Fruit fly (Drosophila melanogaster) whole organism, pupa: ENCODE data around the gene Lip2.

Source experiments
- CG10348 ChIP-seq: fragments of 200-800 bp; sonication (Bioruptor generic); IDR thresholded peaks from 2 replicates; pipeline ENCODE4 v1.3.6; 2022; ENCODE audit warnings: missing biosample characterization, missing genetic modification characterization
- CG12605 ChIP-seq: fragments of 200-800 bp; sonication (Bioruptor generic); IDR thresholded peaks from 2 replicates; pipeline ENCODE4 v1.3.6; 2022; ENCODE audit warnings: missing biosample characterization, missing genetic modification characterization
- CG13204 ChIP-seq: fragments of 200-800 bp; sonication (Bioruptor generic); optimal IDR thresholded peaks from 2 replicates; lab custom pipeline; 2018; ENCODE audit warnings: missing biosample characterization, mild to moderate bottlenecking, missing genetic modification characterization, moderate library complexity
- CG14655 ChIP-seq: fragments of 200-800 bp; sonication (Bioruptor generic); optimal IDR thresholded peaks from 3 replicates; lab custom pipeline; 2017; ENCODE audit warnings: mild to moderate bottlenecking, missing biosample characterization, missing genetic modification reagents, missing genetic modification characterization
- CG15710 ChIP-seq: fragments of 200-800 bp; sonication (Bioruptor generic); optimal IDR thresholded peaks from 2 replicates; lab custom pipeline; 2018; ENCODE audit warnings: missing biosample characterization, mild to moderate bottlenecking, missing genetic modification characterization, moderate library complexity
- CG17806 ChIP-seq: fragments of 200-800 bp; sonication (Bioruptor generic); optimal IDR thresholded peaks from 2 replicates; lab custom pipeline; 2018; ENCODE audit warnings: missing biosample characterization, mild to moderate bottlenecking, missing genetic modification characterization, moderate library complexity
- CG32121 ChIP-seq: fragments of 200-800 bp; sonication (Bioruptor generic); IDR thresholded peaks from 2 replicates; pipeline ENCODE4 v1.3.6; 2022; ENCODE audit warnings: missing biosample characterization, missing genetic modification characterization
- CG34367 ChIP-seq: fragments of 200-800 bp; sonication (Bioruptor generic); optimal IDR thresholded peaks from 2 replicates; lab custom pipeline; 2018; ENCODE audit warnings: missing biosample characterization, mild to moderate bottlenecking, missing genetic modification characterization
- CG4496 ChIP-seq: fragments of 200-800 bp; sonication (Bioruptor generic); IDR thresholded peaks from 3 replicates; pipeline ENCODE4 v1.3.6; 2022; ENCODE audit warnings: missing biosample characterization, missing genetic modification characterization
- CG8159 ChIP-seq: fragments of 200-800 bp; sonication (Bioruptor generic); optimal IDR thresholded peaks from 3 replicates; lab custom pipeline; 2018; ENCODE audit warnings: missing biosample characterization, mild to moderate bottlenecking, missing genetic modification characterization, moderate library complexity
- CG8301 ChIP-seq: fragments of 200-800 bp; sonication (Bioruptor generic); optimal IDR thresholded peaks from 2 replicates; lab custom pipeline; 2018; ENCODE audit warnings: missing biosample characterization, mild to moderate bottlenecking, missing genetic modification characterization
- CG9948 ChIP-seq: fragments of 200-800 bp; sonication (Bioruptor generic); optimal IDR thresholded peaks from 2 replicates; lab custom pipeline; 2018; ENCODE audit warnings: missing biosample characterization, mild to moderate bottlenecking, missing genetic modification characterization, moderate library complexity
- D1 ChIP-seq: fragments of 200-800 bp; sonication (Bioruptor generic); optimal IDR thresholded peaks from 2 replicates; lab custom pipeline; 2018; ENCODE audit warnings: missing biosample characterization, mild to moderate bottlenecking, missing genetic modification characterization, moderate library complexity
- EcR ChIP-seq: fragments of 200-800 bp; sonication (Bioruptor generic); optimal IDR thresholded peaks from 3 replicates; lab custom pipeline; 2019; ENCODE audit warnings: missing biosample characterization, missing genetic modification characterization, mild to moderate bottlenecking, moderate library complexity, missing genetic modification reagents
- Ets98B ChIP-seq: fragments of 200-800 bp; sonication (Bioruptor generic); IDR thresholded peaks from 2 replicates; pipeline ENCODE4 v1.3.6; 2022; ENCODE audit warnings: missing biosample characterization, missing genetic modification characterization
- Pif1A ChIP-seq: fragments of 200-800 bp; sonication (Bioruptor generic); optimal IDR thresholded peaks from 3 replicates; lab custom pipeline; 2016; ENCODE audit warnings: missing biosample characterization, missing genetic modification characterization
- Pif1B ChIP-seq: fragments of 200-800 bp; sonication (Bioruptor generic); optimal IDR thresholded peaks from 3 replicates; lab custom pipeline; 2016; ENCODE audit warnings: missing biosample characterization, missing genetic modification characterization
- Snoo ChIP-seq: fragments of 200-800 bp; sonication (Bioruptor generic); optimal IDR thresholded peaks from 3 replicates; lab custom pipeline; 2017; ENCODE audit warnings: missing biosample characterization, mild to moderate bottlenecking, missing genetic modification characterization, inconsistent platforms
- fd96Ca ChIP-seq: fragments of 200-800 bp; sonication (Bioruptor generic); IDR thresholded peaks from 3 replicates; pipeline ENCODE4 v1.3.6; 2022; ENCODE audit warnings: missing biosample characterization, missing genetic modification characterization
- gl ChIP-seq: fragments of 200-800 bp; sonication (Bioruptor generic); optimal IDR thresholded peaks from 2 replicates; lab custom pipeline; 2018; ENCODE audit warnings: missing biosample characterization, mild to moderate bottlenecking, missing genetic modification characterization
- rn ChIP-seq: fragments of 200-800 bp; sonication (Bioruptor generic); IDR thresholded peaks from 2 replicates; pipeline ENCODE4 v1.3.6; 2022; ENCODE audit warnings: missing biosample characterization, missing genetic modification characterization

Gene Lip2

DNA sequence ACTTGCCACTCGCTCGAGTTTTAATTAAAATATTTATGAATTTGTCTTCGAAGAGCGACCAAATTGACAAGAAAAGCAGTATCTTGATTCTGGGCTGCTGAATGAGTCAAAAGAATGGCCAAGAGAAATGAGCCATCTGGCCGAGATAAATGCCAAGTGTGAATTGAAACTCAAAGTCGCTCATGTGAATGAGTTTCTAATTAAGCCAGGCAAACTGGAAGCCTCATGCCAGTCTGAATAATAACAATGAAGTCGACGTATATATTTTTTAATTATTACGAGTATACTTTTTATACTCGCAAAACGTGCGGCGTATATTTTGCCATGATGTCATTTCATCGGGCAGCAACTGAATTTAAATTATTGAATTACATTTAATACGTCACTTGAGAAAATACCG is at the start of gene Lip2:
Lip2 (minus strand) TSS at position 101 of the 400 bp plus-strand sequence.
- TF ChIP-seq rn (GFP tag; lab: Robert Waterston, UW) (no peak), Pif1B (no peak), EcR (GFP tag; lab: Kevin White, UChicago) (no peak), CG9948 (tag; lab: Kevin White, UChicago) (no peak)

DNA sequence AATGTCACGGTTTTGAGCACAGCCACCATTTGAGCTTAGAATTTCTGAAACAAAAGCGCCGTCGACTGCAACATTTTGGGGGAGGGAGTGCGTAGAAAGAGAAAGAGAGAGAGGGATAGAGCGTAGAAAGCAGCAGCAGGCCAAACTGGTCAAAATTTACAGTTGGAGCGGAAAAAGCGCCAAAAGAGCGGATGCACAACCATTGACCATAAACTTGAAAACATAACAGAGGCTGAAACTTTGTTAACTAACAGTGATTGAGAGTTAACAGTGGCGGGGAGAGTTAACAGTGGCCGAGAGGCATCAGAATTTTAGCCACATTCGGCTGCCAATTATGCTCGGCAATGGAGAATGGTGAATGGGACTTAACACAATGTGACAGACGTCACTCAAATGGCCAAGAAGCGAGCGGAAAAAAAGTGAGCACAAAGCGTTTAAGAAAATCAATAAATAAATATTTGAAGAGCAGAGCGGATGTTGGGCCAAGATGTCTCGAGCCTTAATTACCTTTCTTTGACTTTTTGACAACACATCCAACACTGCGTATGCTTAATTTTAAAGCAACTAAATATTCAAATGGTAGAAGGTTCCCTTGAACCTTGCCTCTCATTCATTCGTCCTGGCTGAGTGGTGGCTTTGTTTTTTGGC is 47.9 kb upstream of the Lip2 start:
- no peak for TF ChIP-seq CG34367 (tag; lab: Kevin White, UChicago)
- 0 out of 3 replicates have a peak, but pooled peaks have one; percentile 31 for TF ChIP-seq CG4496 (GFP tag; lab: Robert Waterston, UW)
- TF ChIP-seq, all 21 proteins: peak for 1

DNA sequence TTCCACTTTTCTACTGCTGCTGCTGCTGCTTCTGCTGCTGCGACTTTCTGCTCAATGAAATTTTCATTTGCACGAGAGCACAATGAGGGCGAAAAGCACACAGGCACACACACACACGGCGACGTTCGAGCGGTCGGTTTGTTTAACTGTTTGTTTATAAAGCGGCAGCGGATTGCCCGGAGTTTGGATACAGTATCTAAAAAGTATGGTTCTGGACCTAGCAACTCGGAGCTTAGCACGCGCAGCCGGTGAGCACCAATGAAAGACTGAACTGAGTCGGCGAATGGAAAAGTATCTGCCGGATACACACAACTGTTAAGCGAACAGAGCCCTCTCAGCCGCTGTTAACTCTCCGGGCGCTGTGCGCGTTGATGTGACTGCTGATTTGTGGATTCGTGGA is 46.8 kb upstream of the Lip2 start, which contains the start of gene CG17124:
CG17124 (minus strand) TSS at position 277 of the 400 bp plus-strand sequence.
- TF ChIP-seq EcR (GFP tag; lab: Kevin White, UChicago) (peak; percentile 30), CG8301 (no peak), CG15710 (tag; lab: Kevin White, UChicago) (peak; percentile 20), rn (GFP tag; lab: Robert Waterston, UW) (no peak), CG10348 (GFP tag; lab: Robert Waterston, UW) (no peak), CG9948 (tag; lab: Kevin White, UChicago) (peak; percentile 2), CG12605 (GFP tag; lab: Robert Waterston, UW) (peak; percentile 50), Ets98B (GFP tag; lab: Robert Waterston, UW) (peak; percentile 64), Pif1A (GFP tag; lab: Kevin White, UChicago) (no peak), Snoo (peak; percentile 33), CG4496 (GFP tag; lab: Robert Waterston, UW) (peak; percentile 83), CG13204 (GFP tag; lab: Kevin White, UChicago) (peak; percentile 76), Pif1B (peak; percentile 51), CG8159 (tag; lab: Kevin White, UChicago) (peak; percentile 22), gl (tag; lab: Kevin White, UChicago) (peak; percentile 51), CG32121 (GFP tag; lab: Robert Waterston, UW) (peak; percentile 38; the same call in 1 of the 2 replicates)

DNA sequence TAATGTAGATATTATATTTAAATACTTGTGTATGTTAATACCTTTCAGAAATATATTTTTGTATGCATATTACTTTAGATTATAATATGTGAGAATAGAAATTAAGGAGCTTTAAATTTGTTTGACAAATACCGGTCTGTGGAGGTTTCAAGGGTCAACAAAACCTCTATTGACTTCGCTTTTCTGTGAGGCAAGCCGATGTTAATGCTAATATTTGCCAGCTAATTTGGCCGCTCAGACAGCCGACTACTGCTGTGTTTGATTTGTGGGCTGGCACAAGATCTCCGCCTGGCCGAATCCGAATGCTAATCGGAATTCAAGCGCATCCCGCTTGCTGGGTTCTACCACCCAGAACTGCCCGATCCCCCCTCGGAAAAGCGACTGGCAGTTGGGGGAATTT is 45.3 kb upstream of the Lip2 start:
- TF ChIP-seq Ets98B (GFP tag; lab: Robert Waterston, UW) (no peak), CG34367 (tag; lab: Kevin White, UChicago) (no peak), Snoo (no peak)

DNA sequence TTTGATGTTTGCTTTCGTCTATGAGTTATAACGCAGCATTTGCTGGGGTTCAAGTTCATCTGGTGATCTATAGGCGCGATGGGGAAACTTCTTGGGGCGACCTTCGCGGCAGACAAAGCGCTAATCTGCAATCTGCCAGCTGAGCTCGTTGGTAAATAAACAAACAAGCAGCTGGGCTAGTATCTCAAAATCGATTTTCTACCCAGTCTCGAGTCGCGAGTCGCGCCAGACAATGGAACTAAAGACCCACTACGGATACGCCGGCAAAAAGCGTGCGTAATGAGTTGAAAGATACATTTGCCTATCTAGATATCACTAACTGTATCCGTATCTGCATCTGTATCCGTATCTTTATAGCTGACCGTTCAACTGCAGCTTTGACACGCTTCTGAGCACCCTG is 44.4 kb upstream of the Lip2 start:
- TF ChIP-seq CG32121 (GFP tag; lab: Robert Waterston, UW) (no peak), Snoo (no peak), CG8159 (tag; lab: Kevin White, UChicago) (no peak)

DNA sequence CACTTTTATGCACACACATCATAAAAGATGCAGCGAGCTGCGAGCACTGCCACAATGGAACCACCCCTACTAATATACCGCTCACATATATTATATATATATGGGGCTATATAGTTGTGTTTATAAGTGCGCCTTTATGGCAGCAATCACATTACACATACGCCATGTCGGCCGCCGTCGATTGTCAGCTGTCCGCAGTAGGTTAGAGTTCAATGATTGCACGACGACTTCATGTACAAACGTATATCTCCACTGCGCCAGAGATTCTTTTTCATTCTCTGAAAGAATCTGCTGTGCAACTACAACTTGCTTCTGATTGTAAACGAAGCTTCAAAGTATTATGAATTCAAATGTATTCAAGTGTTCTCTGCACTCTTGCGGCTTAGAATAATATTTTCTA is 43.4 kb upstream of the Lip2 start:
- TF ChIP-seq gl (tag; lab: Kevin White, UChicago), result no peak
- no peak for TF ChIP-seq CG8159 (tag; lab: Kevin White, UChicago)
- TF ChIP-seq EcR (GFP tag; lab: Kevin White, UChicago), result peak; percentile 76
- TF ChIP-seq CG4496 (GFP tag; lab: Robert Waterston, UW), result no peak
- TF ChIP-seq rn (GFP tag; lab: Robert Waterston, UW), result no peak
- TF ChIP-seq CG9948 (tag; lab: Kevin White, UChicago), result no peak
- TF ChIP-seq CG15710 (tag; lab: Kevin White, UChicago), result no peak
- no peak for TF ChIP-seq CG34367 (tag; lab: Kevin White, UChicago)
- TF ChIP-seq CG14655 (GFP tag; lab: Kevin White, UChicago), result no peak

DNA sequence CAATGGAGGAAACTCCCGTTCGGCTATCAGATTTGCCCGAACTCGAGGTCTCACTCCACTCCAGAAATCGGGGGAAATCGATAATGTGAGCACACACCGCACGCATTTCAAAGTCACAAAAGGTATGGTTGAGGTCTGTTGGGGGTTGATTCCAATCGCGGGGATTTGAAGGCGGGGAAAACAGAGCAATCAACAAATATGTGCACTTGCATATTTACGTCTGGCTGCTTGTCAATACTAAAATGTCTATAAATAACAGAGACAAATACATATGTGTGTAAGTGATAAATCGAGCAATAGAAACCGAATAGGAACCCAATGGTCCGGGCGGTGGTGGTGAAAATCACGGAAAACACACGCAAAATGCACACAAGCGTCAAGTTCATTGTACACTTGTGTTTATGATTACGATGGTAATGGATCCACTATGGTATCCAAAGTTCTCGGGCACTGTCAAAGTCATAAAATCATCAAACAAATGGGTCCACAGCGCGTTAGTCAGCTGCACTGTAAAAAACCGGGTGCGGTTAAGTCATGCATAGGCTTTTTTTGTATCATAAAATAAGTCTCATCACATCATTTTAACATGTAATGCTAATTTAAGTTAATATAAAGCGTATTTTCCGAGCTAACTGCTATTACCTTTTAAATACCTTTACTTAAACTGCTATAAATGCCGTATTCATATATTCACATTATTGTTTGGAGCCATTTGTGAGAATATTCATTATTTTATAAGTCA is 42.8 kb upstream of the Lip2 start:
- TF ChIP-seq CG8301 (peak; percentile 69), fd96Ca (GFP tag; lab: Robert Waterston, UW) (no peak), CG4496 (GFP tag; lab: Robert Waterston, UW) (peak; percentile 56; the same call in 2 of the 3 replicates), CG14655 (GFP tag; lab: Kevin White, UChicago) (peak; percentile 81), D1 (tag; lab: Kevin White, UChicago) (no peak), CG12605 (GFP tag; lab: Robert Waterston, UW) (no peak), Ets98B (GFP tag; lab: Robert Waterston, UW) (peak; percentile 36; the same call in 1 of the 2 replicates), CG9948 (tag; lab: Kevin White, UChicago) (peak; percentile 29), CG17806 (tag; lab: Kevin White, UChicago) (peak; percentile 3), Pif1A (GFP tag; lab: Kevin White, UChicago) (peak; percentile 13), EcR (GFP tag; lab: Kevin White, UChicago) (no peak), CG32121 (GFP tag; lab: Robert Waterston, UW) (peak; percentile 48; the same call in 1 of the 2 replicates), CG15710 (tag; lab: Kevin White, UChicago) (peak; percentile 5), Snoo (no peak), CG13204 (GFP tag; lab: Kevin White, UChicago) (no peak)
